Fruit fly (Drosophila melanogaster) whole organism, adult: ENCODE data around the gene janB.

ENCODE experiments used
- CG11617 ChIP-seq: fragments of 200-800 bp; sonication (Bioruptor generic); optimal IDR thresholded peaks from 2 replicates; lab custom pipeline; 2017; ENCODE audit warnings: mild to moderate bottlenecking, missing biosample characterization, missing genetic modification reagents, missing genetic modification characterization
- CG12768 ChIP-seq: fragments of 200-800 bp; sonication (Bioruptor generic); optimal IDR thresholded peaks from 2 replicates; lab custom pipeline; 2017; ENCODE audit warnings: missing biosample characterization, missing genetic modification characterization, mild to moderate bottlenecking, moderate library complexity, missing genetic modification reagents
- CG14711 ChIP-seq: fragments of 200-800 bp; sonication (Bioruptor generic); optimal IDR thresholded peaks from 2 replicates; lab custom pipeline; 2018; ENCODE audit warnings: missing biosample characterization, mild to moderate bottlenecking, missing genetic modification characterization, moderate library complexity
- CG1620 ChIP-seq: fragments of 200-800 bp; sonication (Bioruptor generic); optimal IDR thresholded peaks from 2 replicates; lab custom pipeline; 2016; ENCODE audit warnings: missing biosample characterization, missing genetic modification characterization
- CG33017 ChIP-seq: fragments of 200-800 bp; sonication (Bioruptor generic); optimal IDR thresholded peaks from 2 replicates; lab custom pipeline; 2018; ENCODE audit warnings: missing biosample characterization, mild to moderate bottlenecking, missing genetic modification characterization, moderate library complexity
- CG5204 ChIP-seq: fragments of 200-800 bp; sonication (Bioruptor generic); optimal IDR thresholded peaks from 2 replicates; lab custom pipeline; 2016; ENCODE audit warnings: missing biosample characterization, missing genetic modification characterization
- CG7045 ChIP-seq: fragments of 200-800 bp; sonication (Bioruptor generic); optimal IDR thresholded peaks from 2 replicates; lab custom pipeline; 2017; ENCODE audit warnings: missing biosample characterization, mild to moderate bottlenecking, missing genetic modification characterization
- CG7101 ChIP-seq: fragments of 200-800 bp; sonication (Bioruptor generic); optimal IDR thresholded peaks from 2 replicates; lab custom pipeline; 2018; ENCODE audit warnings: missing biosample characterization, mild to moderate bottlenecking, missing genetic modification characterization, moderate library complexity
- Clk ChIP-seq: fragments of 200-800 bp; sonication (Bioruptor generic); optimal IDR thresholded peaks from 2 replicates; lab custom pipeline; 2017; ENCODE audit warnings: missing biosample characterization, missing genetic modification characterization
- Crg-1 ChIP-seq: fragments of 200-800 bp; sonication (Bioruptor generic); optimal IDR thresholded peaks from 2 replicates; lab custom pipeline; 2016; ENCODE audit warnings: missing biosample characterization, missing genetic modification characterization
- Hr96 ChIP-seq: fragments of 200-800 bp; sonication (Bioruptor generic); optimal IDR thresholded peaks from 2 replicates; lab custom pipeline; 2016; ENCODE audit warnings: missing biosample characterization, missing genetic modification characterization
- Mnt ChIP-seq: fragments of 200-800 bp; sonication (Bioruptor generic); optimal IDR thresholded peaks from 2 replicates; lab custom pipeline; 2016; ENCODE audit warnings: missing biosample characterization, mild to moderate bottlenecking, missing genetic modification characterization
- bab1 ChIP-seq: fragments of 200-800 bp; sonication (Bioruptor generic); optimal IDR thresholded peaks from 3 replicates; lab custom pipeline; 2019; ENCODE audit warnings: missing biosample characterization, mild to moderate bottlenecking, missing genetic modification characterization, moderate library complexity
- cic ChIP-seq: fragments of 200-800 bp; sonication (Bioruptor generic); optimal IDR thresholded peaks from 2 replicates; lab custom pipeline; 2017; ENCODE audit warnings: missing biosample characterization, mild to moderate bottlenecking, missing genetic modification characterization, moderate library complexity
- cnc ChIP-seq, 2 experiments: fragments of >200 bp; optimal IDR thresholded peaks; 2 replicates each; lab custom pipeline; 2017
- kay ChIP-seq: fragments of 200-800 bp; sonication (Bioruptor generic); peaks from one replicate; lab custom pipeline; 2016; ENCODE audit warnings: missing biosample characterization, missing genetic modification characterization, borderline replicate concordance
- ovo ChIP-seq: fragments of 200-800 bp; sonication (Bioruptor generic); optimal IDR thresholded peaks from 2 replicates; lab custom pipeline; 2016; ENCODE audit warnings: missing biosample characterization, missing genetic modification characterization
- pad ChIP-seq: fragments of 200-800 bp; sonication (Bioruptor generic); optimal IDR thresholded peaks from 3 replicates; lab custom pipeline; 2017; ENCODE audit warnings: missing biosample characterization, missing genetic modification characterization, mild to moderate bottlenecking, moderate library complexity, missing genetic modification reagents
- tj ChIP-seq: fragments of 200-800 bp; sonication (Bioruptor generic); optimal IDR thresholded peaks from 3 replicates; lab custom pipeline; 2017; ENCODE audit warnings: missing biosample characterization, mild to moderate bottlenecking, missing genetic modification characterization, moderate library complexity
- toe ChIP-seq: fragments of 200-800 bp; sonication (Bioruptor generic); optimal IDR thresholded peaks from 2 replicates; lab custom pipeline; 2016; ENCODE audit warnings: missing biosample characterization, missing genetic modification characterization

Gene janB

DNA sequence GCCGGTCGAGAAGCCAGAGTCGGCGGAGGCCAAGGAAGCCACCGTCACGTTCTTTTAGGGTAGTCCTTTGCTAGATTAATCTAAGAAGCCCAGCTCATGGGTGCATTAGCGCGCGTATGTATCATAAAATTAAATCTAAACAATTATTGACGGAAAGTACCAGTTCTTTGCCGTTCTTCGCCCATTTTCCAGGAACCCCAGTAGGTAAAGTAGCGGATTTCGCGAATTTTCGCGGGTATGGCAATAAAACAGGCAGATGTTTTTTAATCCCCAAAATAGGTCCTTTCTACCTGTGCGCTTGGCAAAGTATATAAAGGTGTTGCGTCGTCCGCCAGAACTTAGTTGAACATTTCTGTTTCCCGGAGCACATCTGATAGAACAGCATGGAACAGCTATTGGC lies 2.4 kb upstream of the janB start:
- TF ChIP-seq CG14711 (tag; lab: Kevin White, UChicago) (no peak), CG7045 (GFP tag; lab: Kevin White, UChicago) (no peak), Mnt (GFP tag; lab: Kevin White, UChicago) (no peak), cnc (optimal IDR thresholded peaks at IDR 0.05; lab: Kevin White, UChicago) (no peak), CG7101 (tag; lab: Kevin White, UChicago) (no peak), Hr96 (GFP tag; lab: Kevin White, UChicago) (no peak), Crg-1 (GFP tag; lab: Kevin White, UChicago) (no peak), CG1620 (GFP tag; lab: Kevin White, UChicago) (no peak), ovo (GFP tag; lab: Kevin White, UChicago) (no peak), CG33017 (tag; lab: Kevin White, UChicago) (no peak), cic (GFP tag; lab: Kevin White, UChicago) (no peak), toe (GFP tag; lab: Kevin White, UChicago) (no peak)

- TF ChIP-seq CG14711 (tag; lab: Kevin White, UChicago) (peak; percentile 19), CG11617 (peak; percentile 20), ovo (GFP tag; lab: Kevin White, UChicago) (no peak), toe (GFP tag; lab: Kevin White, UChicago) (no peak), CG12768 (GFP tag; lab: Kevin White, UChicago) (no peak), CG7101 (tag; lab: Kevin White, UChicago) (peak; percentile 0), Mnt (GFP tag; lab: Kevin White, UChicago) (peak; percentile 33), kay (GFP tag; lab: Kevin White, UChicago) (no peak), Hr96 (GFP tag; lab: Kevin White, UChicago) (no peak), cnc (optimal IDR thresholded peaks at IDR 0.05; lab: Kevin White, UChicago) (no peak), cic (GFP tag; lab: Kevin White, UChicago) (no peak), tj (GFP tag; lab: Kevin White, UChicago) (no peak), Clk (no peak), CG1620 (GFP tag; lab: Kevin White, UChicago) (peak; percentile 45), bab1 (GFP tag; lab: Kevin White, UChicago) (peak; percentile 65), Crg-1 (GFP tag; lab: Kevin White, UChicago) (peak; percentile 45), CG5204 (GFP tag; lab: Kevin White, UChicago) (no peak), pad (GFP tag; lab: Kevin White, UChicago) (no peak), CG7045 (GFP tag; lab: Kevin White, UChicago) (no peak), CG33017 (tag; lab: Kevin White, UChicago) (no peak)
Measured at dm6 chr3R:30039494-30039893, 966 bp upstream of the janB start, which contains the start of the genes janA, Sry-alpha and Sry-beta. Gene janA (minus strand): TSS chr3R:30039533. Gene Sry-alpha (plus strand): TSS chr3R:30039719. Gene Sry-beta (plus strand): TSS chr3R:30039719.

DNA sequence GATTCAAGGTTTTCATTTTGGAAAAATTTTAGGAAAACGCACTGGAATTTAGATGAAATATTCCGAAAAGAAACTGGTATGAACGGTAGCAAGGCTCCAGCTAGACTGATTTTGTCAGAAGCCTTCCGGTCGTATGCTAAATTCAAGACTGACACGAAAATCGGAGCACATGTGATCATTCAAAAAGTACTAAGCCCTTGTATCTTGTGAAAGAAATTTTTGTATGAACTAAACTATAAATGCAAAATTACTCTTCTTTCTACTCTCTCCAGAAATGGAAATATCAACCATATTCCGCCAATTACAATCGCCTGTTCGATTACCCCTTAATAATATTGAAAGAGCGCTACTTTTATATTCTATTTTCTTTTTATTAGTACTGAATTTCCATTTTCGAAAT lies 898 bp downstream of the janB start, which contains the start of gene ocn:
ocn (minus strand) TSS at position 101 of the 400 bp plus-strand sequence.
- TF ChIP-seq CG1620 (GFP tag; lab: Kevin White, UChicago) (no peak), CG33017 (tag; lab: Kevin White, UChicago) (no peak)

- no peak for TF ChIP-seq CG1620 (GFP tag; lab: Kevin White, UChicago)
Measured at dm6 chr3R:30036609-30037008, 1.9 kb downstream of the janB start, which contains the start of gene ZIPIC. Gene ZIPIC (minus strand): TSS chr3R:30036870.

- TF ChIP-seq ovo (GFP tag; lab: Kevin White, UChicago): no peak
- no peak for TF ChIP-seq pad (GFP tag; lab: Kevin White, UChicago)
- no peak for TF ChIP-seq CG14711 (tag; lab: Kevin White, UChicago)
- no peak for TF ChIP-seq tj (GFP tag; lab: Kevin White, UChicago)
- no peak for TF ChIP-seq CG12768 (GFP tag; lab: Kevin White, UChicago)
- TF ChIP-seq cic (GFP tag; lab: Kevin White, UChicago): no peak
Measured at dm6 chr3R:30032281-30032680, 6.2 kb downstream of the janB start.

DNA sequence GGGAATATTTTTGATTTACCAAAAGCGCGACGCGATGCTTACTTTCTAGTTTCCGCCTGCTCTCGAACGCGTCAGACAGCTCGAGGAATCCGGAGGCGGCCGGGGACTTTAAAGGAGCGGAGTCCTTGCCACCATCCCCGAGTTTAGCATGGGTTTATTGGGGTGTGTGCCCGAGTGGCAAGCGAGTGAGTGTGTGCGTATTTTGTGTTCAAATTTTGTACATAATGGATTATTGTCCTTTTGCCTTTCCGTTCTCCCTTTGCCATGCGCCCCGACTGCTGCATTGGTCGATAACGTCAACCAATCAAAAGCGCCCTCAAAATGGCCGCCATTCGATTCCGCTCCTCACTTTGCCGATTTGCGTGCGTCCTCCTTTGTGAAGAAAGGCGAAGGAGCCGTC lies 8.5 kb downstream of the janB start:
- TF ChIP-seq Mnt (GFP tag; lab: Kevin White, UChicago) (no peak), kay (GFP tag; lab: Kevin White, UChicago) (no peak), CG7101 (tag; lab: Kevin White, UChicago) (no peak), pad (GFP tag; lab: Kevin White, UChicago) (no peak), CG33017 (tag; lab: Kevin White, UChicago) (no peak), Clk (no peak), cic (GFP tag; lab: Kevin White, UChicago) (no peak), CG7045 (GFP tag; lab: Kevin White, UChicago) (no peak)

DNA sequence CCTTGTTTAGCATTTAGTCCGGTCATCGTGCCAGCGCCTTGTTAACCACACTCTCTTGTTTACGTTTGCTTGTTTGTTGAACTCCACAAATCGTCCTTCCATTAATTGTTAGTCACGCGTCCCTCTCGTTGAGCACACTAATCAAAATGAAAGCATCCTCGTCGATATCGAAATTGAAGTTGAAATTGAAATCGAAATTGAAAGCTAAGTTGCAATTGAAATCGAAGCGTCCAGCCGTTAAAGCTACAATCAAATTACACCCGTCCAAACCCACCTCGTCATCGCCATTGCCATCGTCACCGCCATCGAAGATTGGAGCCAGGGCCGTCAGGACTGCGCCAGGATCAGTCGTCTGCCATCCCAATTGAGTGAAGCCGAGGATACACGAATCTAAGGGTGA lies 15.1 kb downstream of the janB start:
- no peak for TF ChIP-seq CG7101 (tag; lab: Kevin White, UChicago)
- no peak for TF ChIP-seq bab1 (GFP tag; lab: Kevin White, UChicago)
- no peak for TF ChIP-seq pad (GFP tag; lab: Kevin White, UChicago)
- no peak for TF ChIP-seq CG12768 (GFP tag; lab: Kevin White, UChicago)
- no peak for TF ChIP-seq ovo (GFP tag; lab: Kevin White, UChicago)
- no peak for TF ChIP-seq Crg-1 (GFP tag; lab: Kevin White, UChicago)
- no peak for TF ChIP-seq tj (GFP tag; lab: Kevin White, UChicago)
- no peak for TF ChIP-seq cic (GFP tag; lab: Kevin White, UChicago)
- no peak for TF ChIP-seq CG33017 (tag; lab: Kevin White, UChicago)
- TF ChIP-seq cnc (optimal IDR thresholded peaks at IDR 0.05; lab: Kevin White, UChicago): no peak
- no peak for TF ChIP-seq CG11617
- no peak for TF ChIP-seq Hr96 (GFP tag; lab: Kevin White, UChicago)
- no peak for TF ChIP-seq toe (GFP tag; lab: Kevin White, UChicago)
- TF ChIP-seq CG7045 (GFP tag; lab: Kevin White, UChicago): no peak
